Worm (Caenorhabditis elegans): ENCODE measurements around the gene M04C3.1.

- no peak for TF ChIP-seq flt-1 (GFP tag; IDR thresholded peaks at IDR 0.05)
- TF ChIP-seq hmbx-1 (tag; optimal IDR thresholded peaks at IDR 0.05): no peak
- TF ChIP-seq aly-1 (tag; optimal IDR thresholded peaks at IDR 0.05): no peak
- no peak for TF ChIP-seq tbx-11 (GFP tag; IDR thresholded peaks at IDR 0.05)
- TF ChIP-seq sea-1 (GFP tag; conservative IDR thresholded peaks at IDR 0.05): no peak
- TF ChIP-seq ceh-13 (GFP tag; optimal IDR thresholded peaks at IDR 0.05): no peak
- no peak for TF ChIP-seq B0310.2 (tag; optimal IDR thresholded peaks at IDR 0.05)
- no peak for TF ChIP-seq F13C5.2 (tag; optimal IDR thresholded peaks at IDR 0.05)
Measured at ce11 chrV:19396576-19397313, 48.7 kb downstream of the M04C3.1 start.
